Worm (Caenorhabditis elegans) whole organism, late embryonic: ENCODE data around the gene nhr-193.

Experiments used
- ama-1 ChIP-seq: fragments of 150-350 bp; optimal IDR thresholded peaks from 2 replicates; lab custom pipeline; 2014
- ceh-48 ChIP-seq: sonication (generic microtip); optimal IDR thresholded peaks from 2 replicates; lab custom pipeline; 2016; ENCODE audit warnings: missing genetic modification characterization, inconsistent platforms, missing compliant biosample characterization
- ceh-6 ChIP-seq: fragments of 200-800 bp; sonication (Bioruptor generic); optimal IDR thresholded peaks from 2 replicates; lab custom pipeline; 2018; ENCODE audit warnings: mild to moderate bottlenecking, missing genetic modification characterization, missing compliant biosample characterization
- ceh-9 ChIP-seq: sonication (generic microtip); optimal IDR thresholded peaks from 2 replicates; lab custom pipeline; 2016; ENCODE audit warnings: mild to moderate bottlenecking, missing genetic modification characterization, inconsistent platforms, missing compliant biosample characterization
- eyg-1 ChIP-seq: sonication (generic microtip); optimal IDR thresholded peaks from 2 replicates; lab custom pipeline; 2016; ENCODE audit warnings: missing genotype, missing genetic modification characterization, missing compliant biosample characterization
- hlh-30 ChIP-seq: sonication (generic microtip); optimal IDR thresholded peaks from 2 replicates; lab custom pipeline; 2017; ENCODE audit warnings: antibody characterized with exemption, missing genetic modification characterization, missing compliant biosample characterization; ENCODE audit not compliant: insufficient read depth
- lin-11 ChIP-seq: fragments of 200-800 bp; sonication (Bioruptor generic); optimal IDR thresholded peaks from 2 replicates; lab custom pipeline; 2018; ENCODE audit warnings: mild to moderate bottlenecking, missing genetic modification characterization, missing compliant biosample characterization
- pag-3 ChIP-seq: sonication (generic microtip); optimal IDR thresholded peaks from 2 replicates; lab custom pipeline; 2016; ENCODE audit warnings: missing compliant biosample characterization, missing genetic modification characterization, borderline replicate concordance
- unc-55 ChIP-seq: sonication (generic microtip); optimal IDR thresholded peaks from 2 replicates; lab custom pipeline; 2017; ENCODE audit warnings: missing biosample characterization, missing genetic modification reagents, missing genetic modification characterization

DNA sequence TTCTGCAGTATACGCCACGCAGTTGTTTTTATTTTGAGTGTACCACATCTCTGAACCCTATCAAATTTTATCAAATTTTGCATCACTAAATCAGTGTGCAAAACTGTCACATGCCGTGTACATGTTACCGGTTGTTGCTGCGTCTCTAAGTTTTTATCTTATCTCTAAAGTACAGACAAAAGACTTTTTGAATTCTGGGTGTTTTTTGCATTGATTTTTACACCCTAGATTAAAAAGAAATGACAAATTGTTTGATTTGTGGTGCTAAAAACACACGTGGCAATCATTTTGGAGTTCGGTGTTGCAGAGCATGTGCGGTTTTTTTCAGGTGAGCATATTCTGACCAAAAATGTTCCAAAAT is at the start of gene nhr-193:
- TF ChIP-seq ceh-48 (tag; lab: Kevin White, UChicago), result no peak
- no peak for TF ChIP-seq lin-11
- TF ChIP-seq hlh-30 (tag; lab: Kevin White, UChicago), result no peak
- no peak for TF ChIP-seq pag-3
- no peak for TF ChIP-seq ama-1 (lab: Kevin White, UChicago)
- no peak for TF ChIP-seq unc-55 (GFP tag; lab: Kevin White, UChicago)
- TF ChIP-seq eyg-1 (tag; lab: Kevin White, UChicago), result no peak
- TF ChIP-seq ceh-9 (tag; lab: Kevin White, UChicago), result no peak
- no peak for TF ChIP-seq ceh-6 (GFP tag; lab: Kevin White, UChicago)
